Worm (Caenorhabditis elegans) whole organism, young adult: ENCODE results near the gene F38H4.4.

Source experiments
- B0035.1 ChIP-seq: sonication (generic microtip); optimal IDR thresholded peaks from 2 replicates; lab custom pipeline; 2016; ENCODE audit warnings: missing genetic modification characterization, mild to moderate bottlenecking, missing compliant biosample characterization, missing genotype, missing genetic modification reagents
- C17E4.6 ChIP-seq: fragments of 200-800 bp; sonication (Bioruptor generic); IDR thresholded peaks from 2 replicates; pipeline ENCODE4 v1.3.6; 2022; ENCODE audit warnings: missing genetic modification reagents, missing genetic modification characterization, missing compliant biosample characterization
- F22D6.2 ChIP-seq: sonication (generic microtip); optimal IDR thresholded peaks from 2 replicates; lab custom pipeline; 2016; ENCODE audit warnings: mild to moderate bottlenecking, missing genetic modification characterization, missing compliant biosample characterization
- F23B12.7 ChIP-seq: sonication (generic microtip); optimal IDR thresholded peaks from 2 replicates; lab custom pipeline; 2017; ENCODE audit warnings: missing genetic modification characterization, mild to moderate bottlenecking, missing compliant biosample characterization, antibody characterized with exemption, moderate library complexity; ENCODE audit not compliant: insufficient read depth
- F49E8.2 ChIP-seq: sonication (generic microtip); optimal IDR thresholded peaks from 3 replicates; lab custom pipeline; 2017; ENCODE audit warnings: missing genetic modification characterization, mild to moderate bottlenecking, missing compliant biosample characterization, antibody characterized with exemption, moderate library complexity; ENCODE audit not compliant: insufficient read depth
- F57C9.4 ChIP-seq: sonication (generic microtip); optimal IDR thresholded peaks from 2 replicates; lab custom pipeline; 2017; ENCODE audit warnings: mild to moderate bottlenecking, missing genetic modification characterization, missing compliant biosample characterization
- K12H6.12 ChIP-seq: fragments of 200-800 bp; sonication (Bioruptor generic); optimal IDR thresholded peaks from 2 replicates; lab custom pipeline; 2018; ENCODE audit warnings: mild to moderate bottlenecking, missing genetic modification characterization, missing compliant biosample characterization
- T07F8.4 ChIP-seq: sonication (generic microtip); optimal IDR thresholded peaks from 2 replicates; lab custom pipeline; 2016; ENCODE audit warnings: mild to moderate bottlenecking, missing genetic modification characterization, moderate library complexity, missing compliant biosample characterization
- ama-1 ChIP-seq, 3 experiments: fragments of 150-350 bp in 1 of 3; sonication (generic microtip) in 2 of 3; optimal IDR thresholded peaks; 2 replicates each; lab custom pipeline; 2014 to 2018; ENCODE audit warnings: missing biosample characterization in 2 of 3, missing genetic modification characterization in 2 of 3, missing genetic modification reagents in 2 of 3
- aptf-2 ChIP-seq: fragments of 200-800 bp; sonication (Bioruptor generic); conservative IDR thresholded peaks from 2 replicates; pipeline ENCODE4 v1.3.6; 2022; ENCODE audit warnings: missing genetic modification reagents, missing genetic modification characterization, missing compliant biosample characterization
- aptf-3 ChIP-seq: fragments of 200-800 bp; sonication (Bioruptor generic); IDR thresholded peaks from 2 replicates; pipeline ENCODE4 v1.3.6; 2022; ENCODE audit warnings: missing genetic modification characterization, missing compliant biosample characterization
- athp-1 ChIP-seq: sonication (generic microtip); optimal IDR thresholded peaks from 2 replicates; lab custom pipeline; 2017; ENCODE audit warnings: mild to moderate bottlenecking, missing genetic modification characterization, missing compliant biosample characterization
- attf-3 ChIP-seq: fragments of 200-800 bp; sonication (Bioruptor generic); conservative IDR thresholded peaks from 2 replicates; pipeline ENCODE4 v1.3.6; 2022; ENCODE audit warnings: missing genetic modification reagents, missing genetic modification characterization, missing compliant biosample characterization
- bed-2 ChIP-seq: fragments of 200-800 bp; sonication (Bioruptor generic); IDR thresholded peaks from 2 replicates; pipeline ENCODE4 v1.3.6; 2022; ENCODE audit warnings: missing genetic modification reagents, missing genetic modification characterization, missing compliant biosample characterization
- cebp-2 ChIP-seq: fragments of 200-800 bp; sonication (Bioruptor generic); IDR thresholded peaks from 2 replicates; pipeline ENCODE4 v1.3.6; 2022; ENCODE audit warnings: missing genetic modification characterization, missing compliant biosample characterization
- ceh-100 ChIP-seq: fragments of 200-800 bp; sonication (Bioruptor generic); IDR thresholded peaks from 2 replicates; pipeline ENCODE4 v1.3.6; 2022; ENCODE audit warnings: missing genetic modification reagents, missing genetic modification characterization, missing compliant biosample characterization
- ceh-58 ChIP-seq: fragments of 200-800 bp; sonication (Bioruptor generic); IDR thresholded peaks from 2 replicates; pipeline ENCODE4 v1.3.6; 2022; ENCODE audit warnings: missing genetic modification characterization, missing compliant biosample characterization
- ceh-91 ChIP-seq: fragments of 200-800 bp; sonication (Bioruptor generic); IDR thresholded peaks from 2 replicates; pipeline ENCODE4 v1.3.6; 2022; ENCODE audit warnings: missing genetic modification reagents, missing genetic modification characterization, missing compliant biosample characterization
- die-1 ChIP-seq: sonication (generic microtip); optimal IDR thresholded peaks from 2 replicates; lab custom pipeline; 2016; ENCODE audit warnings: missing genotype, mild to moderate bottlenecking, missing genetic modification characterization, missing compliant biosample characterization
- dox-1 ChIP-seq: fragments of 200-800 bp; sonication (Bioruptor generic); IDR thresholded peaks from 2 replicates; pipeline ENCODE4 v1.3.6; 2022; ENCODE audit warnings: missing genetic modification reagents, missing genetic modification characterization, missing compliant biosample characterization
- dpl-1 ChIP-seq: fragments of 150-350 bp; optimal IDR thresholded peaks from 2 replicates; lab custom pipeline; 2014; ENCODE audit warnings: missing biosample characterization, missing genetic modification reagents, missing genetic modification characterization
- egl-44 ChIP-seq: fragments of 200-800 bp; sonication (Bioruptor generic); IDR thresholded peaks from 2 replicates; pipeline ENCODE4 v1.3.6; 2022; ENCODE audit warnings: missing genetic modification reagents, missing genetic modification characterization, missing compliant biosample characterization
- egrh-3 ChIP-seq: fragments of 200-800 bp; sonication (Bioruptor generic); IDR thresholded peaks from 2 replicates; pipeline ENCODE4 v1.3.6; 2022; ENCODE audit warnings: missing genetic modification reagents, missing genetic modification characterization, missing compliant biosample characterization
- ekl-4 ChIP-seq: fragments of 200-800 bp; sonication (Bioruptor generic); IDR thresholded peaks from 2 replicates; pipeline ENCODE4 v1.3.6; 2022; ENCODE audit warnings: missing genetic modification reagents, missing genetic modification characterization, missing compliant biosample characterization
- fkh-3 ChIP-seq: sonication (generic microtip); optimal IDR thresholded peaks from 2 replicates; lab custom pipeline; 2016; ENCODE audit warnings: mild to moderate bottlenecking, missing genetic modification characterization, missing compliant biosample characterization
- gei-17 ChIP-seq: fragments of 200-800 bp; sonication (Bioruptor generic); optimal IDR thresholded peaks from 2 replicates; lab custom pipeline; 2018; ENCODE audit warnings: mild to moderate bottlenecking, missing genetic modification characterization, missing compliant biosample characterization
- hsf-1 ChIP-seq: fragments of 200-800 bp; sonication (Bioruptor generic); IDR thresholded peaks from 2 replicates; pipeline ENCODE4 v1.3.6; 2022; ENCODE audit warnings: missing genetic modification reagents, missing genetic modification characterization, missing compliant biosample characterization
- lag-1 ChIP-seq: fragments of 200-800 bp; sonication (Bioruptor generic); IDR thresholded peaks from 2 replicates; pipeline ENCODE4 v1.3.6; 2022; ENCODE audit warnings: missing genetic modification reagents, missing genetic modification characterization, missing compliant biosample characterization
- let-526 ChIP-seq: fragments of 200-800 bp; sonication (Bioruptor generic); IDR thresholded peaks from 2 replicates; pipeline ENCODE4 v1.3.6; 2022; ENCODE audit warnings: missing genetic modification reagents, missing genetic modification characterization, missing compliant biosample characterization
- let-607 ChIP-seq, 2 experiments: fragments of 200-800 bp in 1 of 2; sonication (Bioruptor generic) in 1 of 2; sonication (generic microtip) in 1 of 2; optimal IDR thresholded peaks; 2 replicates each; lab custom pipeline; 2016 to 2018; ENCODE audit warnings: mild to moderate bottlenecking in 2 of 2, missing compliant biosample characterization in 2 of 2, missing genetic modification characterization in 2 of 2, moderate library complexity in 2 of 2, missing genotype in 1 of 2
- lin-35 ChIP-seq, 3 experiments: fragments of 150-350 bp in 2 of 3; sonication (generic microtip) in 1 of 3; optimal IDR thresholded peaks; 2 replicates each; lab custom pipeline; 2014 to 2018; ENCODE audit warnings: missing biosample characterization in 3 of 3, missing genetic modification characterization in 3 of 3, missing genetic modification reagents in 3 of 3
- lin-54 ChIP-seq: fragments of 200-800 bp; sonication (Bioruptor generic); optimal IDR thresholded peaks from 2 replicates; lab custom pipeline; 2018; ENCODE audit warnings: mild to moderate bottlenecking, missing genetic modification characterization, missing compliant biosample characterization
- madf-8 ChIP-seq: fragments of 200-800 bp; sonication (Bioruptor generic); conservative IDR thresholded peaks from 2 replicates; pipeline ENCODE4 v1.3.6; 2022; ENCODE audit warnings: missing genetic modification reagents, missing genetic modification characterization, missing compliant biosample characterization
- nfya-1 ChIP-seq: sonication (generic microtip); optimal IDR thresholded peaks from 2 replicates; lab custom pipeline; 2017; ENCODE audit warnings: antibody characterized with exemption, missing compliant biosample characterization, missing genetic modification characterization, borderline replicate concordance; ENCODE audit not compliant: insufficient read depth
- pbrm-1 ChIP-seq: fragments of 200-800 bp; sonication (Bioruptor generic); IDR thresholded peaks from 2 replicates; pipeline ENCODE4 v1.3.6; 2022; ENCODE audit warnings: missing genetic modification reagents, missing genetic modification characterization, missing compliant biosample characterization
- sdz-38 ChIP-seq: sonication (generic microtip); optimal IDR thresholded peaks from 2 replicates; lab custom pipeline; 2016; ENCODE audit warnings: missing genotype, missing genetic modification characterization, missing compliant biosample characterization
- sea-2 ChIP-seq: fragments of 200-800 bp; sonication (Bioruptor generic); IDR thresholded peaks from 2 replicates; pipeline ENCODE4 v1.3.6; 2022; ENCODE audit warnings: missing genetic modification characterization, missing compliant biosample characterization
- snpc-3.4 ChIP-seq: sonication (generic microtip); optimal IDR thresholded peaks from 2 replicates; lab custom pipeline; 2017; ENCODE audit warnings: missing genetic modification characterization, mild to moderate bottlenecking, missing compliant biosample characterization, antibody characterized with exemption, moderate library complexity, missing genotype, missing genetic modification reagents
- somi-1 ChIP-seq: fragments of 200-800 bp; sonication (Bioruptor generic); optimal IDR thresholded peaks from 2 replicates; lab custom pipeline; 2018; ENCODE audit warnings: mild to moderate bottlenecking, missing genetic modification characterization, missing compliant biosample characterization
- tbp1 ChIP-seq: fragments of 200-800 bp; sonication (Bioruptor generic); optimal IDR thresholded peaks from 2 replicates; lab custom pipeline; 2018; ENCODE audit warnings: mild to moderate bottlenecking, missing genetic modification characterization, missing compliant biosample characterization
- tlf-1 ChIP-seq: fragments of 200-800 bp; sonication (Bioruptor generic); optimal IDR thresholded peaks from 2 replicates; lab custom pipeline; 2018; ENCODE audit warnings: mild to moderate bottlenecking, missing genetic modification characterization, missing compliant biosample characterization
- unc-130 ChIP-seq: sonication (generic microtip); optimal IDR thresholded peaks from 2 replicates; lab custom pipeline; 2016; ENCODE audit warnings: missing genetic modification reagents, missing genetic modification characterization, missing compliant biosample characterization
- unc-62 ChIP-seq: fragments of 150-350 bp; optimal IDR thresholded peaks from 2 replicates; lab custom pipeline; 2014; ENCODE audit warnings: missing biosample characterization, missing genetic modification reagents, missing genetic modification characterization
- xnd-1 ChIP-seq: sonication (generic microtip); optimal IDR thresholded peaks from 2 replicates; lab custom pipeline; 2016; ENCODE audit warnings: missing genotype, missing genetic modification reagents, missing genetic modification characterization, missing compliant biosample characterization
- zfh-2 ChIP-seq: fragments of 200-800 bp; sonication (Bioruptor generic); conservative IDR thresholded peaks from 2 replicates; pipeline ENCODE4 v1.3.6; 2022; ENCODE audit warnings: missing genetic modification reagents, missing genetic modification characterization, missing compliant biosample characterization
- ztf-25 ChIP-seq: fragments of 200-800 bp; sonication (Bioruptor generic); IDR thresholded peaks from 2 replicates; pipeline ENCODE4 v1.3.6; 2022; ENCODE audit warnings: missing genetic modification reagents, missing genetic modification characterization, missing compliant biosample characterization

The F38H4.4 gene

DNA sequence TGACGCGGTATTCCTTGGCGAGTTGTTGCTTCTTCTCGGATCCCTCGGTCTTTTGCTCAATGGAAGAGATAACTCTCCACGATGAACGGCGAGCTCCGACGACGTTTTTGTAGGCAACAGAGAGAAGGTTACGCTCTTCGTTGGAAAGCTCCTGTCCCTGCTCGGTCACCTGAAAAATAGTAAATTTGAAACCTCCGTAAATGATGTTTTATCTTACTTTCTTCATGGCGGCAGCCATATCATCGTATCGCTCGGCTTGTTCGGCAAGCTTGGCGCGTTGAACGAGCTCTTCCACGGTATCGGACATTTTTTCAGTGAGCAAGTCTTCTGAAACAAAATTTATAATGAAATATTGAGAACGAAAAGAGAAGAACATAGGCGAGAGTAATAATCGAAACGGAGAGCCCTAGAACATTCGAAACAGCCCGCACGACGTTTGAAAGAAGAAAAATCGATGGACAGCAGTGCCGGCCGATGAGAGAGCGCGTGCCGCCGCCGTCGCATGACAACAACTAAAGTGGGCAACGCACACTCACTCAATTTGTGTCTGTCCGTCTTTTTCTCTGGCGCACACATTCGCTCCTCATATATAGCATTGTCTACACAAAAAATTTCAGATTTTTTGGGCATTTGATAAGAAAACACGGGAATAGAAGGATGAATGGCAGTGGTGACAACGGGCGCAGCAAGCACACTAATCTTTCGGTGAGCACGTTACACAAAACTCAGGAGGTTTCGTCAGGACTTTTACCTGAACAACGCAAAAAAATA is 26.3 kb upstream of the F38H4.4 start, which contains the start of the genes par-5 and M117.3 (continued):
- TF ChIP-seq hsf-1, result peak; percentile 76
- peak in 1 of 3 experiments; percentile 73 for TF ChIP-seq lin-35 (GFP tag; optimal IDR thresholded peaks at IDR 0.05; lab: Kevin White, UChicago)
- TF ChIP-seq ztf-25 (GFP tag; lab: Robert Waterston, UW), result no peak
- peak; percentile 92 for TF ChIP-seq ekl-4 (GFP tag; lab: Robert Waterston, UW)
- TF ChIP-seq egrh-3 (GFP tag; lab: Robert Waterston, UW), result no peak
- TF ChIP-seq K12H6.12 (tag; lab: Kevin White, UChicago), result peak; percentile 76
- TF ChIP-seq gei-17 (GFP tag; lab: Kevin White, UChicago), result no peak
- TF ChIP-seq ceh-91 (GFP tag; lab: Robert Waterston, UW), result no peak
- TF ChIP-seq die-1 (tag; lab: Kevin White, UChicago), result peak; percentile 14
- TF ChIP-seq attf-3 (GFP tag; lab: Robert Waterston, UW), result 0 out of 2 replicates have a peak, but pooled peaks have one; percentile 8
- TF ChIP-seq unc-130 (GFP tag; lab: Kevin White, UChicago), result no peak
- no peak for TF ChIP-seq fkh-3 (tag; lab: Kevin White, UChicago)
- peak; percentile 65 for TF ChIP-seq tbp1 (GFP tag; lab: Kevin White, UChicago)
- peak; percentile 21 for TF ChIP-seq tlf-1 (GFP tag; lab: Kevin White, UChicago)
- TF ChIP-seq unc-62, result no peak
- TF ChIP-seq aptf-2 (GFP tag; lab: Robert Waterston, UW), result no peak
- TF ChIP-seq lin-54 (GFP tag; lab: Kevin White, UChicago), result peak; percentile 68
- peak; percentile 67; the same call in 1 of the 2 replicates for TF ChIP-seq pbrm-1 (GFP tag; lab: Robert Waterston, UW)
- TF ChIP-seq B0035.1 (tag; lab: Kevin White, UChicago), result no peak
- TF ChIP-seq F22D6.2 (tag; lab: Kevin White, UChicago), result peak; percentile 19
- no peak for TF ChIP-seq aptf-3 (GFP tag; lab: Robert Waterston, UW)
- TF ChIP-seq let-607 (tag; optimal IDR thresholded peaks at IDR 0.05; lab: Kevin White, UChicago), result peak; percentile 36 to 39
- no peak for TF ChIP-seq nfya-1
- no peak for TF ChIP-seq lag-1 (GFP tag; lab: Robert Waterston, UW)
- TF ChIP-seq egl-44 (GFP tag; lab: Robert Waterston, UW), result peak; percentile 90
- no peak for TF ChIP-seq cebp-2 (GFP tag; lab: Robert Waterston, UW)
- TF ChIP-seq sea-2 (GFP tag; lab: Robert Waterston, UW), result 0 out of 2 replicates have a peak, but pooled peaks have one; percentile 26
- TF ChIP-seq bed-2, result no peak
- TF ChIP-seq let-526, result no peak
- TF ChIP-seq zfh-2 (GFP tag; lab: Robert Waterston, UW), result peak; percentile 85
- no peak for TF ChIP-seq F23B12.7 (tag; lab: Kevin White, UChicago)
- peak; percentile 52 for TF ChIP-seq somi-1
- peak; percentile 73 for TF ChIP-seq T07F8.4 (tag; lab: Kevin White, UChicago)
- TF ChIP-seq C17E4.6, result peak; percentile 45; the same call in 1 of the 2 replicates
- TF ChIP-seq ceh-58 (GFP tag; lab: Robert Waterston, UW), result no peak
- TF ChIP-seq sdz-38 (tag; lab: Kevin White, UChicago), result no peak
- no peak for TF ChIP-seq F49E8.2 (tag; lab: Kevin White, UChicago)
- TF ChIP-seq dpl-1, result no peak
- TF ChIP-seq ceh-100 (GFP tag; lab: Robert Waterston, UW), result peak; percentile 35; the same call in 1 of the 2 replicates
- TF ChIP-seq dox-1, result peak; percentile 45; the same call in 1 of the 2 replicates
- no peak for TF ChIP-seq madf-8 (GFP tag; lab: Robert Waterston, UW)
- no peak for TF ChIP-seq F57C9.4 (tag; lab: Kevin White, UChicago)
- no peak for TF ChIP-seq xnd-1 (tag; lab: Kevin White, UChicago)
- peak; percentile 70 for TF ChIP-seq athp-1 (tag; lab: Kevin White, UChicago)
- TF ChIP-seq snpc-3.4, result no peak
- no peak for TF ChIP-seq ama-1 (optimal IDR thresholded peaks at IDR 0.05; lab: Kevin White, UChicago)
- no peak for TF ChIP-seq ama-1 (GFP tag; optimal IDR thresholded peaks at IDR 0.05; lab: Kevin White, UChicago)
